Worm (Caenorhabditis elegans) whole organism, midembryonic: ENCODE measurements around the gene C53A5.11.

Experiments used
- cog-1 ChIP-seq: sonication (generic microtip); optimal IDR thresholded peaks from 2 replicates; lab custom pipeline; 2016; ENCODE audit warnings: missing genetic modification characterization, missing compliant biosample characterization
- flt-1 ChIP-seq: fragments of 200-800 bp; sonication (Bioruptor generic); IDR thresholded peaks from 2 replicates; pipeline ENCODE4 v1.3.6; 2022; ENCODE audit warnings: missing genetic modification characterization, missing compliant biosample characterization
- klf-2 ChIP-seq: fragments of 200-800 bp; sonication (Bioruptor generic); conservative IDR thresholded peaks from 2 replicates; pipeline ENCODE4 v1.3.6; 2022; ENCODE audit warnings: missing genetic modification reagents, missing genetic modification characterization, missing compliant biosample characterization
- med-1 ChIP-seq: sonication (generic microtip); optimal IDR thresholded peaks from 2 replicates; lab custom pipeline; 2017; ENCODE audit warnings: missing genetic modification characterization, mild to moderate bottlenecking, missing compliant biosample characterization, antibody characterized with exemption, missing genetic modification reagents; ENCODE audit not compliant: insufficient read depth
- ref-1 ChIP-seq: fragments of 200-800 bp; sonication (Bioruptor generic); conservative IDR thresholded peaks from 2 replicates; pipeline ENCODE4 v1.3.6; 2022; ENCODE audit warnings: missing genetic modification reagents, missing genetic modification characterization, missing compliant biosample characterization
- ztf-23 ChIP-seq: fragments of 200-800 bp; sonication (Bioruptor generic); IDR thresholded peaks from 2 replicates; pipeline ENCODE4 v1.3.6; 2022; ENCODE audit warnings: missing genetic modification reagents, missing genetic modification characterization, missing compliant biosample characterization
- ztf-29 ChIP-seq: fragments of 200-800 bp; sonication (Bioruptor generic); IDR thresholded peaks from 2 replicates; pipeline ENCODE4 v1.3.6; 2022; ENCODE audit warnings: missing genetic modification reagents, missing genetic modification characterization, missing compliant biosample characterization

DNA sequence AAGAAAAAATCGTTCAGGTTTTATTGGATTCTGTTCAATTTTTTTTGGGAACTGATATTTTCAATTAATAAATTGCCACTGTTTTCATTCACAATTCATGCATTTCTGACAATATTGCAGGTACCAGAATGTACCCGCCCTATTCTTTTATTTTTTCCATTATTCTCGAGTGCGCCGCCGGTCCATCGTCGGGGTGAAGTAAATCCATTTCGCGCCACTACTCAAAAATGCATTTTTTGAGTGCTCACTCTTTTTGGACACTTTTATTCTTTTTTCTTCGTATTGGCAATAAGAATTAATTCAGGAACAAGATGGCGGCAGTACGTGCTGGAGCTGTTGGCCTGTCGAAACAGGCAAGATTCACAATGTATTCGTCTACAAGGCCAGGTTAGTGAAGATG lies 31.9 kb upstream of the C53A5.11 start, which contains the start of gene kcnl-4:
- no peak for TF ChIP-seq ztf-23 (GFP tag; lab: Robert Waterston, UW)
- no peak for TF ChIP-seq cog-1 (tag; lab: Kevin White, UChicago)
- no peak for TF ChIP-seq klf-2
- no peak for TF ChIP-seq med-1
- TF ChIP-seq flt-1 (GFP tag; lab: Robert Waterston, UW), result no peak
- TF ChIP-seq ztf-29 (GFP tag; lab: Robert Waterston, UW), result no peak
- TF ChIP-seq ref-1, result no peak
